Worm (Caenorhabditis elegans): ENCODE data around the gene hlb-1.

Gene hlb-1

DNA sequence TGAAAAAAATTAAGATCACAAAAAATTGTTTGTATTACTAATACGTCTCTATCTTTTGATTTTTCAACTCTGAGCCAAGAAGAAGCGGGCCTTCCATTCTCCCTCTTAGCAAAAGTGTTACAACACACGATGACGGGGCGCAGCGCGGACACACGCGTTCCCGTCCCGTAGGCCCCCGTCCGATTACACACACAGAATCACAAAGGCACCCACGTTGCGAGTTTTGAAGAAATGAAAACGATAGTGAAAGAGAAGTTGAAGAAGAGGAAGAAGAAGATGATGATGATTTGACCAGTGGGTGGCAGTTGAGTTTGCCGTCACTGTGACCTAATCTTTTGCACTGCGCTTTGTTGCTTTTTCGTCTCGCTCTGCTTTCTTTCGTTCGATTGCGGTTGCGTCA lies 36.5 kb downstream of the hlb-1 start:
- TF ChIP-seq dao-5 (tag; optimal IDR thresholded peaks at IDR 0.05) (no peak), W03F9.2 (tag; optimal IDR thresholded peaks at IDR 0.05) (no peak), him-1 (tag; optimal IDR thresholded peaks at IDR 0.05) (no peak)

DNA sequence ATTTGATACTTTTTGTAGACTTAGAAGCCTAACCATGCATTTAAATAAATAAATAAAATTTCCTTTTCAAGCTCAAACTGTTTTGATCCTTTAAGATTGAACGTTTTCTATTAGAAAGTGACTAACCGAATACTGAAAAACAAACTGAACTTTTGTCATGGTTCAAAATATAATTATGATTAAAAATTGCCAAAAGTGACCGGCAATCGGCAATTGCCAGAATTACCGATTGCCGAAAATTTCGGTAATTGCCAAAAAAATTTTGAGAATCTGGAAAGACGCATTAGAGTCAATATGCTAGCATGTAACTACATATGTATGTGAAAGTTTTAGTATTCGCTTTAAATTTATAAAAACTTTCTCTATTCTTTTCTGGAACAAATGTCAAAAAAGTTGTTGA lies 38.9 kb downstream of the hlb-1 start, which contains the start of gene M03B6.5:
Gene M03B6.5 (plus strand): TSS at position 301 of the 400 bp plus-strand sequence.
- TF ChIP-seq him-1 (tag; optimal IDR thresholded peaks at IDR 0.05): no peak
- no peak for TF ChIP-seq dao-5 (tag; optimal IDR thresholded peaks at IDR 0.05)

DNA sequence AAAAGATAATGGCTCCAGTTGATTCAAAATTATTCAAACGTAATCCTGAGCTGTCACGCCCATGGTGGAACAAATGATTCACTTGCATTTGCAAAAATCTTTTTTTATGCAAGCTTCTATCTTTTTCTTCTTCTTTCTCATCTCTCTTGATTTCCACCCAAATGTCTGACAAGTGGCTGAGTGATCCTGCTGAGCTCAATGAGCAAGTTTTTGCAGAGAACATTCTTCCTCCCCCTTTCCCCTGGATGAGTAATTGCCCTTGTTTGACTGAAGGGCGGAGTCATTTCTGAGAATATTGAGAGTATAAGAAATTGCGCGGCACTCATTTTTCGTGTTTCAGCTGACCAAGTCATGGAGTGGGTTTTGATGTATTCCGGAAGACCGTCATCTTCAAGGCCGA lies 41.3 kb downstream of the hlb-1 start, which contains the start of gene M03B6.1:
Gene M03B6.1 (plus strand): TSS at position 334 of the 400 bp plus-strand sequence.
- TF ChIP-seq him-1 (tag; optimal IDR thresholded peaks at IDR 0.05) (no peak), dao-5 (tag; optimal IDR thresholded peaks at IDR 0.05) (no peak), W03F9.2 (tag; optimal IDR thresholded peaks at IDR 0.05) (no peak)

DNA sequence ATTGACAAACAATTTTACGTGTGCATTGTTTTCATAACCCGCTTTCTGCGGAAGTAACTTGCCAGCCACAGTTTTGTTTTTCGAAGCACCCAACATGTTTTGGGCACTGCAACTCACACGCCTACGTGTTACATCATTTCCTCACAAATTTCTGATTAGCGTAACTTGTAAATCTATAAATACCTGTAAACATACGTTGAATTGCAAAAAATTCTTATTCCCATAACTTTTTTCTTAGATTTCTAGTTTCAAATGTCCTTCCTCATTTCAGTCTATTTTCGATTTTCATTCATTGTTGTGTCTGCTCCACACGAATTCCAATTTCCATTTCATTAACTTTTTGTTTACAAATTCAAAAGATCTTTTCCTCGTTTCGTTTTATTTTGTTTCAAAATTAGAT lies 42.2 kb downstream of the hlb-1 start:
- TF ChIP-seq him-1 (tag; optimal IDR thresholded peaks at IDR 0.05): no peak
- TF ChIP-seq dao-5 (tag; optimal IDR thresholded peaks at IDR 0.05): no peak
- TF ChIP-seq W03F9.2 (tag; optimal IDR thresholded peaks at IDR 0.05): no peak

DNA sequence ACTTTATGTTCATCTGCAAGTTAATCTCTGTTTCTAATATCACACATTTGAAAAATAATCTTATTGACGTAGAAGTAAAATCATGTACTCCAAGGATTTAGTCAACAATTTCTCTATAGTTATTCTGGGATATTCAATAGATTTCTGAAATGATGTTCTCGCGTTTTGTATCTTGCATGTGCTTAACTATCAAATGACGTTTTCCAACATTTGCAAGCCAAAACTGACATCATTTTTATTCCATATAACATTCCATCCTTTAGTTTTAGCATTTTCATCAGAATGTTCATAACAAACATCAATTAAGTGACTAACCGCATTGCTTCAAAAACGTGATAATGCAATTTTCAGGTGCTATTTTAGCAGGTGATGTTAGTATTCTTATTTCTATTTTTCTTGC lies 44.5 kb downstream of the hlb-1 start:
- TF ChIP-seq W03F9.2 (tag; optimal IDR thresholded peaks at IDR 0.05) (no peak), him-1 (tag; optimal IDR thresholded peaks at IDR 0.05) (no peak), dao-5 (tag; optimal IDR thresholded peaks at IDR 0.05) (no peak)

DNA sequence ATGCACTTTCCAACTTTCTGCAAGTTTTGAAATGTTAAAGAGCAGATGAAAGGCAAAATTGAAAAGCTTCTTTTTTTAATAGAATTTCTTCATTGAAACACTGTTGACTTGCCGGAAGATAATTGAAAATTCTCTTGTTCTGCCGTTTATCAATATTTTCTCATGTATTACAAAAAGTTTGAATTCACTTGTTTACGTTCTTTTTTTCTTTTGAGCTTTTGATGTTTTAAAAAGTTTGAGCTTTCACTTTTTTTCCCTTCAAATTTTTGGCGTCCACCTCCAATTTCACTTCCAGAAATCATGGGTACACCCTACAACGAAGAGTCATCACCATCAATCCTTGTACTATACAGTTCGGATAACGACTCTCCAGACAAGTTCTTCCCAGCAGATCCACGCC lies 48.4 kb downstream of the hlb-1 start, which contains the start of gene F19D8.2:
Gene F19D8.2 (plus strand): TSS at position 301 of the 400 bp plus-strand sequence.
- no peak for TF ChIP-seq him-1 (tag; optimal IDR thresholded peaks at IDR 0.05)
- no peak for TF ChIP-seq W03F9.2 (tag; optimal IDR thresholded peaks at IDR 0.05)
- no peak for TF ChIP-seq dao-5 (tag; optimal IDR thresholded peaks at IDR 0.05)

DNA sequence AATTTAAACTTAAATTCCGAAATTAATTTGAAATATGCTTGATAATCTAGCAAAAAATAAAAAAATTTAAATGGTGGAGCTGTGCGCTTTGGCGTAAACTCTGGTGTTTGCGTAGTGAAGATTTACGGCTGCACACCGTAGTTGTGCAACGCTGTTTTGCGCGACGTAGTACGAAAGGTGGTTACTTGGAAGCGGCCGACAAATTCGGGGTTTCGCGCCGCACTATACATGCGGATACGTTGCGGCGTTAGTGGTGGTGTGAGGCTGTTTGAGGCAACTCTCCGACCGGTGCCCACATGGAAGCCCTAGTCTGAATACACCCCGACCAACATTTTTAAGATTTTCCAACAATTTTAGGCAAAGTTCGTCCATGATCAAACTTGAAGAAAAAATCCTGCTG lies 49.1 kb downstream of the hlb-1 start:
- no peak for TF ChIP-seq W03F9.2 (tag; optimal IDR thresholded peaks at IDR 0.05)
- TF ChIP-seq dao-5 (tag; optimal IDR thresholded peaks at IDR 0.05): no peak
- TF ChIP-seq him-1 (tag; optimal IDR thresholded peaks at IDR 0.05): no peak

DNA sequence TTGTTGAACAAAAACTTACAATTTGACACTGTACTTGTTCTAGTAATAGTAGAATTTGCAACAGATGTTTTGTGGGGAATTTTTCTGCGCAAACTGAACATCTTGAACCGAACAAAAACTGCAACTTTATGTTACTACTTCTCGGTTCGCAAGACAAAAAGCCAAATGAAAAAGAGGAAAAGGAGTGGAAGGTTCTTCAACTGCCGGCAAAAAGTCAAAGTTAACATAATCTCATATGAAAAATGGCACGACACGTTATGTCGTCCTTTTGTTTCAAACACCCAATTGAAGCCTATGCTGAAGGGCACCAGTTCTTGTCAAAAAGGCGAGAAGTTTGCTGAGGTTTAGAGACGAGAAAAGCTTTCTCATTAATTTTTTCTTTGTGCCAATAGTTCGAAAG lies 59.1 kb downstream of the hlb-1 start, which contains the start of gene twk-23:
Gene twk-23 (minus strand): TSS at position 101 of the 400 bp plus-strand sequence.
- TF ChIP-seq dao-5 (tag; optimal IDR thresholded peaks at IDR 0.05) (no peak), W03F9.2 (tag; optimal IDR thresholded peaks at IDR 0.05) (no peak), him-1 (tag; optimal IDR thresholded peaks at IDR 0.05) (no peak)

DNA sequence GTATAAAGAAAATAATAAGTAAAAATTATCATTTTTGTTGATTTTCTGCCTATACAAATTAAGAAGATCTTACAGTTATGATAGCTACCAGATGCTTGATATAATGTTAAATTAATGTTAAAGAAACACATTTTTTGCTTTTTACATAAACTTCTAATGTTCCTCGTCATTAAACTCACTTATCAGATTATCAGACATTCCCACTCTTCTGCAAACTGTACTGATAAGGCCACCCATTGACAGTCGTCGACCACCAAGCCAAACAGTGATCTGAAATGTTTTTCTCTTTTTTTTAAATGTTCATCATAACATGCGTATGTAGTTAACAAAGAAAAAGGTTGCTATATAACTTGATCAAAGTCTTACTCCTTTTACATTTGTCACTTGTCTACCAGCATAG lies 63.7 kb downstream of the hlb-1 start:
- TF ChIP-seq dao-5 (tag; optimal IDR thresholded peaks at IDR 0.05): no peak
- TF ChIP-seq him-1 (tag; optimal IDR thresholded peaks at IDR 0.05): no peak
- no peak for TF ChIP-seq W03F9.2 (tag; optimal IDR thresholded peaks at IDR 0.05)
